Worm (Caenorhabditis elegans) whole organism, L1 larva: ENCODE data around the gene Y57G11C.1144.
"Not testable (repeated sequence)": the region's sequence is repeated elsewhere in the genome, so short reads cannot be mapped to it uniquely, and the experiment has no call there.

Experiments
- F16B12.6 ChIP-seq: fragments of 150-350 bp; optimal IDR thresholded peaks from 2 replicates; lab custom pipeline; 2014; ENCODE audit warnings: missing biosample characterization, missing genetic modification characterization
- aha-1 ChIP-seq: fragments of 150-350 bp; optimal IDR thresholded peaks from 2 replicates; lab custom pipeline; 2014; ENCODE audit warnings: missing biosample characterization, missing genetic modification characterization
- aly-2 ChIP-seq: fragments of 150-350 bp; optimal IDR thresholded peaks from 2 replicates; lab custom pipeline; 2014; ENCODE audit warnings: missing biosample characterization, missing genetic modification characterization
- ceh-63 ChIP-seq: fragments of 200-800 bp; sonication (Bioruptor generic); optimal IDR thresholded peaks from 2 replicates; lab custom pipeline; 2018; ENCODE audit warnings: mild to moderate bottlenecking, missing genetic modification characterization, missing compliant biosample characterization
- ceh-8 ChIP-seq: fragments of 200-800 bp; sonication (Bioruptor generic); optimal IDR thresholded peaks from 2 replicates; lab custom pipeline; 2018; ENCODE audit warnings: mild to moderate bottlenecking, missing genetic modification characterization, moderate library complexity, missing compliant biosample characterization
- ceh-82 ChIP-seq, 3 experiments: fragments of 150-350 bp in 1 of 3; sonication (generic microtip) in 2 of 3; optimal IDR thresholded peaks; 2 replicates each; lab custom pipeline; 2014 to 2017; ENCODE audit warnings: missing biosample characterization in 3 of 3, missing genetic modification characterization in 3 of 3
- efl-1 ChIP-seq, 4 experiments: fragments of 150-350 bp; optimal IDR thresholded peaks in 3 of 4; peaks in 1 of 4; 1 replicate in 1 of 4; 2 replicates in 3 of 4; lab custom pipeline; 2014; ENCODE audit warnings: missing biosample characterization in 2 of 4, missing genetic modification characterization in 2 of 4, missing genetic modification reagents in 2 of 4
- efl-3 ChIP-seq: fragments of 200-800 bp; sonication (Bioruptor generic); optimal IDR thresholded peaks from 2 replicates; lab custom pipeline; 2018; ENCODE audit warnings: mild to moderate bottlenecking, missing genetic modification characterization, missing compliant biosample characterization
- elt-3 ChIP-seq, 6 experiments: fragments of 150-350 bp in 1 of 6; sonication (generic microtip); optimal IDR thresholded peaks; 2 replicates each; lab custom pipeline; 2017 to 2018; ENCODE audit warnings: missing biosample characterization in 6 of 6, missing genetic modification characterization in 6 of 6, inconsistent platforms in 1 of 6
- fkh-10 ChIP-seq: sonication (generic microtip); optimal IDR thresholded peaks from 2 replicates; lab custom pipeline; 2017; ENCODE audit warnings: missing biosample characterization, missing genetic modification reagents, missing genetic modification characterization
- fkh-8 ChIP-seq: sonication (generic microtip); optimal IDR thresholded peaks from 2 replicates; lab custom pipeline; 2016; ENCODE audit warnings: mild to moderate bottlenecking, missing genetic modification characterization, missing compliant biosample characterization
- fos-1 ChIP-seq: fragments of 150-350 bp; optimal IDR thresholded peaks from 2 replicates; lab custom pipeline; 2014; ENCODE audit warnings: missing biosample characterization, missing genetic modification characterization
- hlh-17 ChIP-seq: fragments of 200-800 bp; sonication (Bioruptor generic); optimal IDR thresholded peaks from 2 replicates; lab custom pipeline; 2018; ENCODE audit warnings: missing genetic modification characterization, mild to moderate bottlenecking, missing compliant biosample characterization, moderate library complexity, borderline replicate concordance
- hpl-2 ChIP-seq: fragments of 150-350 bp; optimal IDR thresholded peaks from 2 replicates; lab custom pipeline; 2014; ENCODE audit warnings: missing biosample characterization, missing genetic modification reagents, missing genetic modification characterization
- irx-1 ChIP-seq: sonication (generic microtip); optimal IDR thresholded peaks from 2 replicates; lab custom pipeline; 2016; ENCODE audit warnings: missing genetic modification characterization, missing compliant biosample characterization
- isw-1 ChIP-seq: fragments of 200-800 bp; sonication (Bioruptor generic); IDR thresholded peaks from 2 replicates; pipeline ENCODE4 v1.3.6; 2022; ENCODE audit warnings: missing genetic modification characterization, missing compliant biosample characterization
- lin-14 ChIP-seq: fragments of 200-800 bp; sonication (Bioruptor generic); optimal IDR thresholded peaks from 2 replicates; lab custom pipeline; 2018; ENCODE audit warnings: mild to moderate bottlenecking, missing genetic modification characterization, moderate library complexity, missing compliant biosample characterization
- mdl-1 ChIP-seq, 2 experiments: fragments of 150-350 bp; optimal IDR thresholded peaks; 2 replicates each; lab custom pipeline; 2014 to 2017; ENCODE audit warnings: missing biosample characterization in 2 of 2, missing genetic modification characterization in 2 of 2, inconsistent platforms in 1 of 2
- mep-1 ChIP-seq: fragments of 150-350 bp; optimal IDR thresholded peaks from 2 replicates; lab custom pipeline; 2014; ENCODE audit warnings: missing biosample characterization, missing genetic modification characterization
- nhr-20 ChIP-seq: sonication (generic microtip); optimal IDR thresholded peaks from 2 replicates; lab custom pipeline; 2016; ENCODE audit warnings: mild to moderate bottlenecking, missing genetic modification characterization, missing compliant biosample characterization
- nhr-77 ChIP-seq: fragments of 150-350 bp; optimal IDR thresholded peaks from 2 replicates; lab custom pipeline; 2014; ENCODE audit warnings: missing biosample characterization, missing genetic modification characterization
- nhr-84 ChIP-seq: sonication (generic microtip); optimal IDR thresholded peaks from 2 replicates; lab custom pipeline; 2017; ENCODE audit warnings: missing biosample characterization, missing genetic modification characterization
- pag-3 ChIP-seq: sonication (generic microtip); optimal IDR thresholded peaks from 2 replicates; lab custom pipeline; 2017; ENCODE audit warnings: missing genetic modification characterization, mild to moderate bottlenecking, missing compliant biosample characterization, antibody characterized with exemption, borderline replicate concordance; ENCODE audit not compliant: insufficient read depth
- skn-1 ChIP-seq: fragments of 150-350 bp; optimal IDR thresholded peaks from 2 replicates; lab custom pipeline; 2014; ENCODE audit warnings: missing biosample characterization, missing genetic modification characterization
- tlp-1 ChIP-seq: fragments of 150-350 bp; optimal IDR thresholded peaks from 2 replicates; lab custom pipeline; 2014; ENCODE audit warnings: missing biosample characterization, missing genetic modification characterization
- unc-62 ChIP-seq: fragments of 150-350 bp; optimal IDR thresholded peaks from 2 replicates; lab custom pipeline; 2014; ENCODE audit warnings: missing biosample characterization, missing genetic modification reagents, missing genetic modification characterization
- unc-98 ChIP-seq: fragments of 200-800 bp; sonication (Bioruptor generic); IDR thresholded peaks from 2 replicates; pipeline ENCODE4 v1.3.6; 2022; ENCODE audit warnings: missing genetic modification characterization, missing compliant biosample characterization
- xbp-1 ChIP-seq: sonication (generic microtip); optimal IDR thresholded peaks from 2 replicates; lab custom pipeline; 2016; ENCODE audit warnings: missing genetic modification characterization, missing compliant biosample characterization
- zag-1 ChIP-seq: fragments of 150-350 bp; optimal IDR thresholded peaks from 2 replicates; lab custom pipeline; 2014; ENCODE audit warnings: missing biosample characterization, missing genetic modification characterization
- ztf-11 ChIP-seq, 2 experiments: sonication (generic microtip); optimal IDR thresholded peaks; 2 replicates each; lab custom pipeline; 2016 to 2017; ENCODE audit warnings: missing genetic modification characterization in 2 of 2, missing biosample characterization in 1 of 2, missing compliant biosample characterization in 1 of 2

Y57G11C.1144 gene

DNA sequence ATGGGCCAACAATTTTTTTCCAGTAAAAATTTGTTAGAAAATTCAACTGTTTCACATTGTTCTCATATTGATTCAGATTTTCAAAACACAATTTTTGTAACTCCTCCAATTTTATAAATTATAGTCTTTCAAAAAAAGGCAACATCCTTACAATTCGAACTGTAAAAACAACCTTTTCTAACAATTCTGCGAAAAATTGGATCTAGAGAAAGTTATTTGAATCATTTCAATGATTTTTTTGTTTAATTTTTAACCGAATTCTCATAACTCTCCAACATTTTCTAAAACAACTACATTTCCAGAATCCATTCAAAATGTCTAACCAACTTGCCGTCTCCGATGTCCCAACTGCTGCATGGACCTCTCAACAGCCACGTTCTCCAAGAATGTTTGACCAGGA is 17.8 kb upstream of the Y57G11C.1144 start, which contains the start of gene ccch-5:
Gene ccch-5 (plus strand): TSS at position 301 of the 400 bp plus-strand sequence.
- TF ChIP-seq lin-14 (no peak), mep-1 (tag; lab: Kevin White, UChicago) (no peak), unc-62 (GFP tag; lab: Kevin White, UChicago) (no peak), hlh-17 (no peak), ceh-8 (GFP tag; lab: Kevin White, UChicago) (no peak), F16B12.6 (tag; lab: Kevin White, UChicago) (no peak), efl-3 (GFP tag; lab: Kevin White, UChicago) (no peak), zag-1 (tag; lab: Kevin White, UChicago) (no peak), ztf-11 (tag; optimal IDR thresholded peaks at IDR 0.05; lab: Kevin White, UChicago) (no peak), pag-3 (no peak)

- no peak for TF ChIP-seq mdl-1 (tag; optimal IDR thresholded peaks at IDR 0.05; lab: Kevin White, UChicago)
- no peak for TF ChIP-seq unc-98 (GFP tag; lab: Robert Waterston, UW)
- TF ChIP-seq skn-1: no peak
Measured at ce11 chrIV:14929421-14929820, 7.7 kb upstream of the Y57G11C.1144 start, which contains the start of gene Y57G11C.28. Gene Y57G11C.28 (plus strand): TSS chrIV:14929721.

DNA sequence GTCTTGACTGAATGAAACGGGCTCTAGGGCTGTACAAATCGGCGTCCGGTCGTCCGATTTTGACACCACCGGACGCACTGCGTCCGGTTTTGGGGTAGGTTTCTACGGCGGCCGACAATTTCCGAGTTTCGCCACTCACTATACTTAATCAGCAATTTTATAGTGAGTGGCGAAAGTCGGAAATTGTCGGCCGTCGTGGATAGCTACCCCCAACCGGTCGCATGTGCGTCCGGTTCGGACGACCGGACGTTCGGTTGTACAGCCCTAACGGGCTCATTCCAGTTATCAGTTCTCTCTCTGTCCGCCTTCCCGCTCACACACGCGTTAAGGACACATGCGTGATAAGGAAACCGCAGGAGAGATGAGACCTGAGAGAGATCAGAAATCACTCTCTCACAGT is 4.5 kb upstream of the Y57G11C.1144 start, which contains the start of gene Y57G11C.1131:
Gene Y57G11C.1131 (plus strand): TSS at position 333 of the 400 bp plus-strand sequence.
- TF ChIP-seq ceh-8 (GFP tag; lab: Kevin White, UChicago): no peak
- no peak for TF ChIP-seq irx-1 (tag; lab: Kevin White, UChicago)
- no peak for TF ChIP-seq F16B12.6 (tag; lab: Kevin White, UChicago)
- no peak for TF ChIP-seq efl-1 (optimal IDR thresholded peaks at IDR 0.05; lab: Kevin White, UChicago)
- TF ChIP-seq efl-1 (GFP tag; optimal IDR thresholded peaks at IDR 0.05 in 1 of 2; lab: Kevin White, UChicago): peak in 1 of 2 experiments; percentile 70
- no peak for TF ChIP-seq ztf-11 (tag; optimal IDR thresholded peaks at IDR 0.05; lab: Kevin White, UChicago)
- TF ChIP-seq ceh-82 (tag; optimal IDR thresholded peaks at IDR 0.05; lab: Kevin White, UChicago): no peak
- TF ChIP-seq hpl-2 (GFP tag; lab: Kevin White, UChicago): no peak
- no peak for TF ChIP-seq aha-1 (tag; lab: Kevin White, UChicago)

ce11 chrIV:14938596-14938995 is 1.5 kb downstream of the Y57G11C.1144 start, which contains the start of gene Y57G11C.30:
Gene Y57G11C.30 (plus strand): TSS chrIV:14938896.
- not testable (repeated sequence) for TF ChIP-seq nhr-84 (tag; lab: Kevin White, UChicago); ceh-63; fkh-10 (GFP tag; lab: Kevin White, UChicago)

DNA sequence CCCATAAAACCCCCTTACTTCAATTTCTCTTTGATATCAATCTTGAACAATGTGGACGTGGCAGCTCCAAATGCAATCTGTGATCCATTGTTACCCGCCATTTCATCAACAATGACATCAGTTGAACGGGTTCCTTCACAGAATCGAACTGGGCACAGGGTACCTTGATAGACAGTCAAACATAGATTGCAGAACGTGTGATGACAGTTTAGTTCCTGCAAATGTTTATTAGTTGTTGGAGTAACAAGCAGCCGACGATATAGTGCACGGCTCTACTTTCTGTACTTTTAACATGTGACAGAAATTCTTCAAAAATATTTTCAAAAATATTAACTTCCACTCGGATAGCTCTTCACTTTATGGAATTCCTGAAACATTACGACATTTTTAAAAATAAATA is 7.1 kb downstream of the Y57G11C.1144 start, which contains the start of gene Y57G11C.48:
Gene Y57G11C.48 (minus strand): TSS at position 101 of the 400 bp plus-strand sequence.
- TF ChIP-seq tlp-1 (tag; lab: Kevin White, UChicago): no peak
- TF ChIP-seq mep-1 (tag; lab: Kevin White, UChicago): no peak
- TF ChIP-seq isw-1: no peak
- TF ChIP-seq nhr-77 (tag; lab: Kevin White, UChicago): no peak
- no peak for TF ChIP-seq nhr-20 (tag; lab: Kevin White, UChicago)
- TF ChIP-seq nhr-84 (tag; lab: Kevin White, UChicago): no peak
- no peak for TF ChIP-seq fos-1 (tag; lab: Kevin White, UChicago)
- no peak for TF ChIP-seq elt-3 (tag; optimal IDR thresholded peaks at IDR 0.05; lab: Kevin White, UChicago)
- TF ChIP-seq fkh-8 (tag; lab: Kevin White, UChicago): no peak
- no peak for TF ChIP-seq irx-1 (tag; lab: Kevin White, UChicago)
- no peak for TF ChIP-seq xbp-1 (tag; lab: Kevin White, UChicago)

DNA sequence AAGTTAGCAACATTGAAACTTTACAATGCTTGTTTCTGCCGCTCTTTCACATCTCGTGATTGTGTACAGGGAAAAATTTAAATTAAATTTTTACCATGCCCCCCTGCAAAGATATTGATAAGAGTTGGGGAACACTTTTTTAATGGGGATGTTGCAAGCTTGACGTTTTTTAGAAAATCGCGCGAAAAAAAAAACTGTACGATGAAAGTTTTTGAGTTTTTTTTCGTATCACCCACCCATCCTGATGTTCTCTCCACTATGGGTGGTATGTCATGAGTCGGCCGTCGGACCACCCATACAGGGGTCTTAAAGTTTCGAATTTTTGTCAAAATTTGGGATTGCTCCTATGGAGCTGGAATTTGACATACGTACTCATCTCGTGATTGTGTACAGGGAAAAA is 11.9 kb downstream of the Y57G11C.1144 start:
- no peak for TF ChIP-seq skn-1
- no peak for TF ChIP-seq efl-1 (optimal IDR thresholded peaks at IDR 0.05; lab: Kevin White, UChicago)
- peak in 1 of 2 experiments; percentile 47 for TF ChIP-seq efl-1 (GFP tag; optimal IDR thresholded peaks at IDR 0.05 in 1 of 2; lab: Kevin White, UChicago)
- no peak for TF ChIP-seq aly-2 (tag; lab: Kevin White, UChicago)
